Worm (Caenorhabditis elegans) whole organism, early embryonic: ENCODE results near the gene cyp-34A2.

Experiments used
- B0310.2 ChIP-seq: sonication (generic microtip); optimal IDR thresholded peaks from 2 replicates; lab custom pipeline; 2016; ENCODE audit warnings: mild to moderate bottlenecking, missing genetic modification characterization, missing compliant biosample characterization
- F13C5.2 ChIP-seq: sonication (generic microtip); optimal IDR thresholded peaks from 2 replicates; lab custom pipeline; 2017; ENCODE audit warnings: mild to moderate bottlenecking, missing genetic modification characterization, inconsistent platforms, missing compliant biosample characterization
- ama-1 ChIP-seq: fragments of 150-350 bp; optimal IDR thresholded peaks from 2 replicates; lab custom pipeline; 2014
- ceh-36 ChIP-seq: sonication (generic microtip); optimal IDR thresholded peaks from 2 replicates; lab custom pipeline; 2016; ENCODE audit warnings: missing genetic modification characterization, inconsistent platforms, missing compliant biosample characterization
- ets-7 ChIP-seq: sonication (generic microtip); optimal IDR thresholded peaks from 2 replicates; lab custom pipeline; 2016; ENCODE audit warnings: missing genotype, missing genetic modification characterization, missing compliant biosample characterization

DNA sequence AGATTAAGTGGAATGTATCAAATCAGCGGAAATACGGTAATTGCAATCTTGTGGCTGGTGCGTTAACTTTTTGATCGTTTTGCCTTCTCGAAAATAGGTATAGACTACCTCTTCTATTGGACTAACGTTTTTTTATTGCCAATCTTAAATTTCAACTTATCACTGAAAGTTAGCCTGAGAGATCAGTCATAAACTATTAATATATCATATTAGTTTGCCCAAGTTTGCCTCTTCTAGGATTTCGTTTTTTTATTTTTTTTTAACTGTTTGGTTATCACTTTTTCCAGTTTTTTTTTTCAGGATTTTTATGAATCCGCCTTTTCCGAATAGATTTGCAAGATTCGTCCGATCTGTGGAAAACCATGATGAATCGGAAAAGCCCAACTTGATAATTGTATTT lies 46.4 kb downstream of the cyp-34A2 start, which contains the start of gene kin-30:
- TF ChIP-seq ets-7 (tag; lab: Kevin White, UChicago): no peak
- no peak for TF ChIP-seq ceh-36 (tag; lab: Kevin White, UChicago)
- TF ChIP-seq B0310.2: no peak
- no peak for TF ChIP-seq F13C5.2 (tag; lab: Kevin White, UChicago)
- no peak for TF ChIP-seq ama-1 (lab: Kevin White, UChicago)
